Worm (Caenorhabditis elegans) whole organism, L1 larva: ENCODE results near the gene lido-2.

Experiments
- aha-1 ChIP-seq: fragments of 150-350 bp; optimal IDR thresholded peaks from 2 replicates; lab custom pipeline; 2014; ENCODE audit warnings: missing biosample characterization, missing genetic modification characterization
- blmp-1 ChIP-seq: fragments of 150-350 bp; optimal IDR thresholded peaks from 2 replicates; lab custom pipeline; 2014; ENCODE audit warnings: missing biosample characterization, missing genetic modification characterization
- elt-2 ChIP-seq: sonication (generic microtip); optimal IDR thresholded peaks from 2 replicates; lab custom pipeline; 2016; ENCODE audit warnings: missing genetic modification characterization, mild to moderate bottlenecking, inconsistent platforms, missing compliant biosample characterization, missing genetic modification reagents
- fkh-10 ChIP-seq: sonication (generic microtip); optimal IDR thresholded peaks from 2 replicates; lab custom pipeline; 2017; ENCODE audit warnings: missing biosample characterization, missing genetic modification reagents, missing genetic modification characterization
- fkh-4 ChIP-seq: sonication (generic microtip); optimal IDR thresholded peaks from 2 replicates; lab custom pipeline; 2016; ENCODE audit warnings: missing compliant biosample characterization, missing genetic modification characterization, borderline replicate concordance
- lin-39 ChIP-seq: fragments of 150-350 bp; optimal IDR thresholded peaks from 2 replicates; lab custom pipeline; 2014; ENCODE audit warnings: missing biosample characterization, missing genetic modification reagents, missing genetic modification characterization
- mdl-1 ChIP-seq, 2 experiments: fragments of 150-350 bp; optimal IDR thresholded peaks; 2 replicates each; lab custom pipeline; 2014 to 2017; ENCODE audit warnings: missing biosample characterization in 2 of 2, missing genetic modification characterization in 2 of 2, inconsistent platforms in 1 of 2
- mep-1 ChIP-seq: fragments of 150-350 bp; optimal IDR thresholded peaks from 2 replicates; lab custom pipeline; 2014; ENCODE audit warnings: missing biosample characterization, missing genetic modification characterization
- nhr-11 ChIP-seq: fragments of 150-350 bp; optimal IDR thresholded peaks from 2 replicates; lab custom pipeline; 2014; ENCODE audit warnings: missing biosample characterization, missing genetic modification characterization
- nhr-237 ChIP-seq: fragments of 150-350 bp; optimal IDR thresholded peaks from 2 replicates; lab custom pipeline; 2014; ENCODE audit warnings: missing biosample characterization, missing genetic modification characterization
- nhr-77 ChIP-seq: fragments of 150-350 bp; optimal IDR thresholded peaks from 2 replicates; lab custom pipeline; 2014; ENCODE audit warnings: missing biosample characterization, missing genetic modification characterization
- unc-30 ChIP-seq: sonication (generic microtip); optimal IDR thresholded peaks from 2 replicates; lab custom pipeline; 2017; ENCODE audit warnings: missing biosample characterization, missing genetic modification characterization

DNA sequence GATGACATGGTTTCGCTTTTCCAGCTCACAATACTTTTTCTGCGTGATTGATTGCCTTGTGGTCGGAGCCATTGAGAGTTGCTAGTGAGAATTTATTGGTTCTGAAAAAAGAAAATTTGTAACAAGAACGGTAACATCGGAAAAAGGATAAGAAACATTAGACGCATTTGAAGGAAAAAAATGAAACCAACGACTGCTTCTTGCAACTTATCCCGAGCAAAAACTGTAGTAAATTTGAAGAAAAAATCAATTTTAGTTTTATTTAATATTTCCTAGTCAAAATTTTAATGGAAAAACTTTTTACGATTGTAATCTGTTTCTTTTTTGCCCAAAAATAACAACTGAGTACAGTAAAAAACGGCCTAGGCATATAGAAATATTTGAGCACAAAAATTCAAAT lies 7.1 kb upstream of the lido-2 start, which contains the start of gene lido-4:
- TF ChIP-seq mep-1 (tag; lab: Kevin White, UChicago) (no peak), aha-1 (tag; lab: Kevin White, UChicago) (no peak), fkh-10 (GFP tag; lab: Kevin White, UChicago) (no peak), elt-2 (tag; lab: Kevin White, UChicago) (no peak), nhr-77 (no peak), nhr-237 (tag; lab: Kevin White, UChicago) (no peak), blmp-1 (tag; lab: Kevin White, UChicago) (no peak), unc-30 (no peak), mdl-1 (tag; optimal IDR thresholded peaks at IDR 0.05; lab: Kevin White, UChicago) (no peak), lin-39 (tag; lab: Kevin White, UChicago) (no peak), fkh-4 (tag; lab: Kevin White, UChicago) (no peak), nhr-11 (tag; lab: Kevin White, UChicago) (no peak)
